Worm (Caenorhabditis elegans): Measurements from ENCODE around the gene nmr-1.
A peak's percentile ranks its signal among the peaks of the same experiment; 100 is the strongest.

Gene nmr-1

DNA sequence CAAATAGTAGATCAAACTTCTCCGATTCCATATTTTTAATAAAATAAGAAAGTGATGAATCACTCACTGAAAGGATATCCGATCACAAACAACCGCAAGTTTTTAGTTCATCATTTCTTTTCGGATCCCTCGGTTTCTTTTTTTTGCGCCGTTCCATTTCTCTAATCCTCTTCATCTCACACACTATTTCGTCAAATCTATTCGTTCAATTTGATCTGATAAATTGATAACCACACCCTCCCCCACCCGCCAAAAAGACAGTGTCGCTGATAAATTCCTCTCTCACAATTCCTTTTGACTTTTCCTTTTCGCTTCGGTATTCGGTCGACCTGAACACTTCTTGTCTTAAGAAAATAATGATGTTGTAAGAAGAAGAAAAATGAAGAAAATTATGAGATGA, 13.1 kb upstream of the nmr-1 start:
- TF ChIP-seq madf-6 (GFP tag; IDR thresholded peaks at IDR 0.05) (no peak), hmg-1.2 (GFP tag; IDR thresholded peaks at IDR 0.05) (peak; percentile 87)

DNA sequence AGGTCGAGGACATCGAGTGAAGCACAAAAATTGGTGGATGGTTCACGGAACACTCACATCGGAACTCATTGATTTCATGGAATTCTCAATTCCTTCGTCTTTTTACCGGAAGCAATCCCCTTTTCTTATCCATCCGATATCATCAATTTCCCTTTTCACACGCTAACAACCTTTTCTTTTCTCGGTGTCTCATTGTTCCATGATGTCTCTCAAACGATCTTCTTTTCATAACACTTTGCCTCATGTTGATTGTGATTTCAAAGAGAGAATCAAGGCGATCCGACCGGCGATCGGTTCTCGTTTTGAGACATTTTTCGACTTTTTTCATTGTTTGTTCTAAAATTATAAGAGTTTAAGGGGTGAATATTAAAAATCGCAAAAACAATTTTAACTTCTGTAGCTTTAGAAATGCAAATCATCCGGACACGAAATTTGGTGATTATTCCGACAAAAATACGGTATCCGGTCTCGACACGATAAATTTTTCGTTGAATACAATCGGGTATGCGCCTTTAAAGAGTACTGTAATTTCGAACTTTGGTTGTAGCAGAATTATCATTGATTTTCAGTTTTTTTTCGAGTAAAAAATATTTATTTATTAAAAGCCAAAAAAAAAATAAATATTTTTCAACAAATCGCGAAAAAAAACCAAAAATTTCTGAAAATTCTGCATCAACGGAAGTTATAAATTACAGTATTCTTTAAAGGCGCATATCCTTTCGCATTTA, 12.4 kb upstream of the nmr-1 start:
- TF ChIP-seq ets-4 (GFP tag; optimal IDR thresholded peaks at IDR 0.05) (no peak), madf-3 (GFP tag; IDR thresholded peaks at IDR 0.05) (0 out of 2 replicates have a peak, but pooled peaks have one; percentile 46), snpc-3.4 (tag; optimal IDR thresholded peaks at IDR 0.05) (no peak), egl-18 (GFP tag; IDR thresholded peaks at IDR 0.05) (no peak), lsl-1 (GFP tag; optimal IDR thresholded peaks at IDR 0.05) (peak; percentile 80), F33H1.4 (GFP tag; IDR thresholded peaks at IDR 0.05) (peak; percentile 57; the same call in 1 of the 2 replicates), rec-8 (tag; optimal IDR thresholded peaks at IDR 0.05) (no peak), xnd-1 (tag; optimal IDR thresholded peaks at IDR 0.05) (peak; percentile 39)

DNA sequence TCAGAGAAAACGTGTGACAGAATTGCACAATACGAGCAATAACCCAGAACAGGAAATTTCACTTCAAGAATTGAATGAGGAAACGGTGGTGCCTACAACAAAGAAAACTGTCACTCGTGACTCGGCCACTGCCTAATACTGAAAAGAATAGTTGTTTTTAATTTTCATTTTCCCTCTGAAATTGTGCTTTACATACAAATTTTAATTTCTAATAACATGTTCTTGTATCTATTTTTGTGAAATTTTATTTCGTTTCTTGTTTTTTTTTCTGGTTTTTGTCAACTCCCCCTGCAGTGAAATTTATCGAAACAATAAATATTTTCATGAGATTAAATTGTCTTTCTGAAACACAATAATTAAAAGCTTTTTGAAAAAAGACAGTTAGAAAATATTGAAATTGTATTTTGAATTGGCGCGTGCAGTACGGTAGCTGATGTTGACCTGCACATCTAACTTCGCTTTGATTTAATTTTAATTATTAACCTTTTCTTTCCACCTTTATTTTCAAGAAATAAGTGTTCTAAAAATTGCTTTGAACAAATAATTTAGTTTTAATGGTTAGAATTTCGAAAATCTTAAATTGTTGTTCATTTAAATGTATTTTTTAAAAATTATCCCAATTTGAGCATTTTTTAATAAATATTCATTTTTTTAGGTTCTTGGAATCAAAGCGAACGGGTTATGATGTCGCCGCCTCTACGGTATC, 9.4 kb upstream of the nmr-1 start, which contains the start of gene daz-1:
Gene daz-1 (plus strand): TSS at position 656 of the 706 bp plus-strand sequence.
- TF ChIP-seq snpc-3.4 (tag; optimal IDR thresholded peaks at IDR 0.05) = peak; percentile 41
- peak; percentile 95 for TF ChIP-seq efl-1 (GFP tag; optimal IDR thresholded peaks at IDR 0.05)
- TF ChIP-seq sdz-38 (tag; optimal IDR thresholded peaks at IDR 0.05) = no peak
- TF ChIP-seq xnd-1 (tag; optimal IDR thresholded peaks at IDR 0.05) = peak; percentile 68
- no peak for TF ChIP-seq F55B11.4 (tag; optimal IDR thresholded peaks at IDR 0.05; ENCODE audit: borderline replicate concordance, insufficient read depth)
- peak; percentile 13 for TF ChIP-seq tlf-1 (GFP tag; optimal IDR thresholded peaks at IDR 0.05)
- TF ChIP-seq F23B12.7 (tag; optimal IDR thresholded peaks at IDR 0.05; ENCODE audit: insufficient read depth) = peak; percentile 3
- no peak for TF ChIP-seq hsf-1 (GFP tag; IDR thresholded peaks at IDR 0.05)
- TF ChIP-seq madf-6 (GFP tag; IDR thresholded peaks at IDR 0.05) = peak; percentile 87
- TF ChIP-seq him-1 (tag; optimal IDR thresholded peaks at IDR 0.05) = peak; percentile 53
- TF ChIP-seq lsl-1 (GFP tag; optimal IDR thresholded peaks at IDR 0.05) = peak; percentile 93
- no peak for TF ChIP-seq ekl-4 (GFP tag; IDR thresholded peaks at IDR 0.05)
- TF ChIP-seq lin-54 (GFP tag; optimal IDR thresholded peaks at IDR 0.05) = peak; percentile 93
- peak; percentile 76 for TF ChIP-seq snpc-1.3 (tag; optimal IDR thresholded peaks at IDR 0.05; ENCODE audit: insufficient read depth)
- no peak for TF ChIP-seq C17E4.6 (GFP tag; IDR thresholded peaks at IDR 0.05)
- TF ChIP-seq lag-1 (GFP tag; IDR thresholded peaks at IDR 0.05) = no peak
- no peak for TF ChIP-seq madf-10 (tag; optimal IDR thresholded peaks at IDR 0.05)
- TF ChIP-seq F49E8.2 (tag; optimal IDR thresholded peaks at IDR 0.05; ENCODE audit: insufficient read depth) = peak; percentile 40
- peak; percentile 81 for TF ChIP-seq dpl-1 (GFP tag; optimal IDR thresholded peaks at IDR 0.05)
- TF ChIP-seq madf-8 (GFP tag; conservative IDR thresholded peaks at IDR 0.05) = peak; percentile 68
- peak in 2 of 3 experiments; percentile 34 to 52 for TF ChIP-seq lin-35 (GFP tag; optimal IDR thresholded peaks at IDR 0.05)
- no peak for TF ChIP-seq Y95B8A.8 (GFP tag; IDR thresholded peaks at IDR 0.05)
- peak; percentile 44 for TF ChIP-seq D2030.7 (GFP tag; IDR thresholded peaks at IDR 0.05)
- TF ChIP-seq rcor-1 (GFP tag; IDR thresholded peaks at IDR 0.05) = peak; percentile 46; the same call in 1 of the 2 replicates
- no peak for TF ChIP-seq aptf-3 (GFP tag; IDR thresholded peaks at IDR 0.05)
- TF ChIP-seq F33H1.4 (GFP tag; IDR thresholded peaks at IDR 0.05) = peak; percentile 70
- TF ChIP-seq die-1 (tag; optimal IDR thresholded peaks at IDR 0.05) = no peak

Data from whole organism, young adult.